Worm (Caenorhabditis elegans) whole organism, L1 larva: ENCODE data around the gene pcs-1.

Experiments
- ama-1 ChIP-seq: fragments of 150-350 bp; optimal IDR thresholded peaks from 2 replicates; lab custom pipeline; 2014
- elt-3 ChIP-seq, 6 experiments: fragments of 150-350 bp in 1 of 6; sonication (generic microtip); optimal IDR thresholded peaks; 2 replicates each; lab custom pipeline; 2017 to 2018; ENCODE audit warnings: missing biosample characterization in 6 of 6, missing genetic modification characterization in 6 of 6, inconsistent platforms in 1 of 6
- nhr-12 ChIP-seq: sonication (generic microtip); optimal IDR thresholded peaks from 2 replicates; lab custom pipeline; 2017; ENCODE audit warnings: missing biosample characterization, missing genetic modification characterization

ce11 chrII:11602387-11602960, 24.9 kb upstream of the pcs-1 start:
- TF ChIP-seq nhr-12 (tag; lab: Kevin White, UChicago): no peak
- TF ChIP-seq elt-3 (tag; optimal IDR thresholded peaks at IDR 0.05; lab: Kevin White, UChicago): no peak
- no peak for TF ChIP-seq ama-1
